Worm (Caenorhabditis elegans): ENCODE measurements around the gene R06F6.14.
A peak's percentile ranks its signal among the peaks of the same experiment; 100 is the strongest.

Gene R06F6.14

ce11 chrII:10819928-10820423 lies 10.9 kb downstream of the R06F6.14 start, which contains the start of gene R06F6.8:
TSS of gene R06F6.8 (minus strand) at chrII:10819978.
- TF ChIP-seq egl-27 (tag; optimal IDR thresholded peaks at IDR 0.05) (no peak), lin-13 (GFP tag; optimal IDR thresholded peaks at IDR 0.05) (peak; percentile 10), blmp-1 (tag; optimal IDR thresholded peaks at IDR 0.05; ENCODE audit: insufficient read depth) (no peak), lsy-2 (tag; optimal IDR thresholded peaks at IDR 0.05) (no peak), nhr-12 (tag; optimal IDR thresholded peaks at IDR 0.05) (no peak), mbf-1 (tag; optimal IDR thresholded peaks at IDR 0.05) (no peak), snpc-4 (tag; optimal IDR thresholded peaks at IDR 0.05) (no peak), F13H6.1 (tag; optimal IDR thresholded peaks at IDR 0.05) (no peak), skn-1 (tag; optimal IDR thresholded peaks at IDR 0.05) (no peak), unc-39 (tag; optimal IDR thresholded peaks at IDR 0.05) (no peak), nhr-10 (tag; optimal IDR thresholded peaks at IDR 0.05) (no peak), nhr-21 (tag; optimal IDR thresholded peaks at IDR 0.05) (no peak), gmeb-1 (tag; optimal IDR thresholded peaks at IDR 0.05) (no peak), aly-2 (tag; optimal IDR thresholded peaks at IDR 0.05) (no peak), ama-1 (optimal IDR thresholded peaks at IDR 0.05) (no peak), sem-4 (tag; optimal IDR thresholded peaks at IDR 0.05) (no peak), elt-1 (tag; optimal IDR thresholded peaks at IDR 0.05) (no peak), crh-2 (tag; optimal IDR thresholded peaks at IDR 0.05) (peak; percentile 3), nhr-237 (tag; optimal IDR thresholded peaks at IDR 0.05) (no peak), mdl-1 (tag; optimal IDR thresholded peaks at IDR 0.05) (no peak), mab-5 (tag; optimal IDR thresholded peaks at IDR 0.05) (no peak), unc-55 (GFP tag; optimal IDR thresholded peaks at IDR 0.05) (peak; percentile 44), nhr-129 (tag; optimal IDR thresholded peaks at IDR 0.05) (no peak), elt-3 (tag; optimal IDR thresholded peaks at IDR 0.05) (no peak), Y55F3AM.14 (GFP tag; optimal IDR thresholded peaks at IDR 0.05) (no peak), nhr-23 (tag; optimal IDR thresholded peaks at IDR 0.05) (no peak), C34F6.9 (tag; optimal IDR thresholded peaks at IDR 0.05) (peak; percentile 47), ztf-11 (tag; optimal IDR thresholded peaks at IDR 0.05) (no peak), nhr-25 (tag; optimal IDR thresholded peaks at IDR 0.05) (no peak), fos-1 (tag; optimal IDR thresholded peaks at IDR 0.05) (no peak), lin-11 (tag; optimal IDR thresholded peaks at IDR 0.05) (no peak), lin-39 (tag; optimal IDR thresholded peaks at IDR 0.05) (no peak)

DNA sequence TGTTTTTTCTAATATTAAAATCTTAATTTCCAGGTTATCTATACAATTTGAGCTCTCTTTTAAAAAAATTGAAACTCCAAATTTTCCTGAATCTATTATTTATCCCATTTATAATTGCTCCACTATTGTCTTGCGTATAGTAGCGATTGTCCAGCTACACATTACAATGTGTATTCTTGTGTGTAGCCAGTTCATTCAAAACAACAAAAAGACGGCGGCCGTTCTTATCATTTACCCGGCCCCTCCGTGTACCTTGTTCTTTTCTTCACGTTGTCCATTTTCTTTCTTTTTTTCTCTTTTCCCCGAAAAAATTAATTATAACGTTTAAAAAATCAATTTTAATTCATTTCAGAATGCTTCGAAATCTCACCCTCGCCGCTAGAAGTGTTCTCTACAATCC lies 11.6 kb downstream of the R06F6.14 start, which contains the start of gene ech-4:
ech-4 (plus strand) TSS at position 353 of the 400 bp plus-strand sequence.
- TF ChIP-seq lsy-2 (tag; optimal IDR thresholded peaks at IDR 0.05) (no peak), lin-11 (tag; optimal IDR thresholded peaks at IDR 0.05) (no peak), lin-13 (GFP tag; optimal IDR thresholded peaks at IDR 0.05) (no peak), ceh-16 (tag; optimal IDR thresholded peaks at IDR 0.05) (no peak), ZK546.5 (tag; optimal IDR thresholded peaks at IDR 0.05) (no peak), mab-5 (tag; optimal IDR thresholded peaks at IDR 0.05) (no peak), Y55F3AM.14 (GFP tag; optimal IDR thresholded peaks at IDR 0.05) (no peak), aly-2 (tag; optimal IDR thresholded peaks at IDR 0.05) (no peak), snpc-4 (tag; optimal IDR thresholded peaks at IDR 0.05) (no peak), R02D3.7 (tag; optimal IDR thresholded peaks at IDR 0.05) (no peak), skn-1 (tag; optimal IDR thresholded peaks at IDR 0.05) (no peak), ztf-11 (tag; optimal IDR thresholded peaks at IDR 0.05) (no peak), zag-1 (tag; optimal IDR thresholded peaks at IDR 0.05) (no peak), elt-1 (tag; optimal IDR thresholded peaks at IDR 0.05) (no peak), ztf-1 (GFP tag; conservative IDR thresholded peaks at IDR 0.05) (no peak), mdl-1 (tag; optimal IDR thresholded peaks at IDR 0.05) (no peak), blmp-1 (tag; optimal IDR thresholded peaks at IDR 0.05; ENCODE audit: insufficient read depth) (no peak), fos-1 (tag; optimal IDR thresholded peaks at IDR 0.05) (no peak), crh-2 (tag; optimal IDR thresholded peaks at IDR 0.05) (no peak), sem-4 (tag; optimal IDR thresholded peaks at IDR 0.05) (no peak)

DNA sequence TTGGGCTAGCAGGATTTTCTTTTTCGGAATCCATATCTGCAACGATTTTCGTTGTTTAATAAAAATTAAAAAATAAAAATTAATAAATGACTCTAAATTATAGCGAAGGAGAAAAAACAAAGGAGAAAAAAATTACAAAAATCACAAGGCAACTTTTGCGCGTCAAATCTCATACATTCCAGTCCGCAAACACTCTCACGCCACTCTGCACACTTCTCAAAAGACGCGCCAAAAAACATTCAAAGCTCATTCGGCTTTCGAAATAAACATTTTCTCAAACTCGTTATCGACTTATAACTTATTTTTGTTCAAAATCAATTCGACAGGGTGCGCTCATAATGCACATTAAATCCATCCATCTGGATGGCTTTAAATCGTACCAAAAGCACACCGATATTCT lies 15.0 kb downstream of the R06F6.14 start, which contains the start of the genes R06F6.12 and mix-1:
R06F6.12 (minus strand) TSS at position 36 of the 400 bp plus-strand sequence.
mix-1 (plus strand) TSS at position 201 of the 400 bp plus-strand sequence.
- TF ChIP-seq alr-1 (tag; optimal IDR thresholded peaks at IDR 0.05) (no peak), nhr-129 (tag; optimal IDR thresholded peaks at IDR 0.05) (peak; percentile 48), ztf-4 (tag; optimal IDR thresholded peaks at IDR 0.05) (peak; percentile 23), elt-3 (tag; optimal IDR thresholded peaks at IDR 0.05) (no peak), F13H6.1 (tag; optimal IDR thresholded peaks at IDR 0.05) (peak; percentile 20), nhr-21 (tag; optimal IDR thresholded peaks at IDR 0.05) (peak; percentile 31), aly-2 (tag; optimal IDR thresholded peaks at IDR 0.05) (no peak), C34F6.9 (tag; optimal IDR thresholded peaks at IDR 0.05) (peak; percentile 64), nhr-25 (tag; optimal IDR thresholded peaks at IDR 0.05) (peak; percentile 45), sem-4 (tag; optimal IDR thresholded peaks at IDR 0.05) (no peak), gmeb-1 (tag; optimal IDR thresholded peaks at IDR 0.05) (peak; percentile 83), lin-13 (GFP tag; optimal IDR thresholded peaks at IDR 0.05) (peak; percentile 30), fos-1 (tag; optimal IDR thresholded peaks at IDR 0.05) (no peak), ama-1 (optimal IDR thresholded peaks at IDR 0.05) (peak; percentile 30), nhr-10 (tag; optimal IDR thresholded peaks at IDR 0.05) (no peak), nhr-6 (tag; optimal IDR thresholded peaks at IDR 0.05) (no peak), mdl-1 (tag; optimal IDR thresholded peaks at IDR 0.05) (no peak), lin-11 (tag; optimal IDR thresholded peaks at IDR 0.05) (peak; percentile 36), unc-39 (tag; optimal IDR thresholded peaks at IDR 0.05) (no peak), lsy-2 (tag; optimal IDR thresholded peaks at IDR 0.05) (peak; percentile 54 to 83), sma-3 (GFP tag; optimal IDR thresholded peaks at IDR 0.05) (peak; percentile 29), skn-1 (tag; optimal IDR thresholded peaks at IDR 0.05) (no peak), dmd-4 (tag; optimal IDR thresholded peaks at IDR 0.05) (no peak), crh-2 (tag; optimal IDR thresholded peaks at IDR 0.05) (peak; percentile 21), sma-9 (GFP tag; optimal IDR thresholded peaks at IDR 0.05) (peak; percentile 41), sma-9 (tag; optimal IDR thresholded peaks at IDR 0.05) (no peak), nhr-77 (tag; optimal IDR thresholded peaks at IDR 0.05) (no peak), unc-55 (GFP tag; optimal IDR thresholded peaks at IDR 0.05) (peak; percentile 85), Y55F3AM.14 (GFP tag; optimal IDR thresholded peaks at IDR 0.05) (no peak)

All from whole organism, L2 larva.